Worm (Caenorhabditis elegans) whole organism, dauer: ENCODE measurements around the gene H27A22.1.

ENCODE experiments used
- unc-62 ChIP-seq: sonication (generic microtip); optimal IDR thresholded peaks from 2 replicates; lab custom pipeline; 2017; ENCODE audit warnings: missing biosample characterization, missing genetic modification reagents, missing genetic modification characterization

H27A22.1 gene

DNA sequence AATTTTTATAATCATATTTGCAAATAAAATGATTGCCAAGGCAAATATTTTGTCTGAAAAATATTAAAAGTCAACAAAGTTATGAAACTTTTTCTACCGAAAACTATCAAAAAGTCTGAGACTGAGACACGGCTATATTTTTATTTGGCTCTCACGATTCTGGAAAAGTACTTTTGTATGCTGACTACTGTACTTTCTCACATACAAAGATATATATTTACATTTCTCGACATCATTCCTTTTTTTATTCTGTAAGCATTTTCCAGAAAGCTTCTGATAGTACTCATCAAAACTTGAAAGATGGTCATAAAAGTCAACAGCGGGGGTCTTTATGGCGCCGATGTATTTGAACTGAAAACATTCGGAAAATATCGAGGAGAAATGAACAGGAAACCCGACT is 45.8 kb downstream of the H27A22.1 start, which contains the start of gene aqp-6:
Gene aqp-6, plus strand, starts transcription at position 301 of the 400 bp plus-strand sequence.
- no peak for TF ChIP-seq unc-62 (GFP tag; lab: Kevin White, UChicago)

DNA sequence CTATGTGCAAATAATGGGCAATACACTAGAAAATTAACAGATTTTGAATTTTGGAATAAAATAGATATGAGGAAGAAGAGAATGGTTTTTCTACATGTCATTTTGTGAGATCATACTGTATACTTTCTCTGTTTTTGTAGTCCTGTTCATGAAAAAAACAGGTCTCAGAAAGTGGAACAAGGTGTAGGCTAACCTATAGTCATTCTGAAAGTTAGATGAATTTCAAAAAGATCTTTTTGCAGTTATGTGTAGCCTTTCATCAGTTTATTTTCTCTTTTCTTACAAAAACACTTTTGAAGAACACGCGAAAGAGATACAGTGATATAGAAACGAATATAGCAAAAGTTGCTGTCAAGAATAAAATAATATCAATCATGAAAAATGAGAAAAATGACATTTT is 51.8 kb downstream of the H27A22.1 start, which contains the start of gene ugt-35:
Gene ugt-35, minus strand, starts transcription at position 101 of the 400 bp plus-strand sequence.
- TF ChIP-seq unc-62 (GFP tag; lab: Kevin White, UChicago), result no peak
